Worm (Caenorhabditis elegans): Measurements from ENCODE around the gene K05F1.9.

The K05F1.9 gene

DNA sequence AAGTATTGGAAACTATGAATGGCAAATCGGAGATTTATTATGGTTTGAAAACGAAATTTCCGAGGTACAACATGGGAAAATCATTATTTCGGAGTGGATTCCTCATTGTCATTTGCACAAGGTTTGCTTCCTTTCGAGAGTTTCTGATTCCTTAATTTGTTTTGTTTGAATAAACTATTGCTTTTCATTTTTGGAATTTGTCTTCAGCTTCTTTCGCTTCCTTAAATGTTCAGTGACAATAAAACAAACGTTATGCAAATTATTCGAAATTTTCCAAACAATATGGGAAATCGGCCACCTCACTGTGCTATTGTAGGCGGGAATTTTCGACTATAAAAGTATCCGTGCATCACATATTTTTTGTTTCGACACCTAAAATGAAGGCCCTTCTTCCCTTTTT, 40.9 kb upstream of the K05F1.9 start, which contains the start of gene nep-25:
Gene nep-25, plus strand, starts transcription at position 375 of the 400 bp plus-strand sequence.
- TF ChIP-seq fkh-4 (tag; optimal IDR thresholded peaks at IDR 0.05; ENCODE audit: borderline replicate concordance) (no peak), Y116A8C.19 (tag; optimal IDR thresholded peaks at IDR 0.05; ENCODE audit: borderline replicate concordance) (no peak), nhr-237 (tag; optimal IDR thresholded peaks at IDR 0.05) (no peak), mep-1 (tag; optimal IDR thresholded peaks at IDR 0.05) (no peak), sox-4 (tag; optimal IDR thresholded peaks at IDR 0.05) (no peak)

DNA sequence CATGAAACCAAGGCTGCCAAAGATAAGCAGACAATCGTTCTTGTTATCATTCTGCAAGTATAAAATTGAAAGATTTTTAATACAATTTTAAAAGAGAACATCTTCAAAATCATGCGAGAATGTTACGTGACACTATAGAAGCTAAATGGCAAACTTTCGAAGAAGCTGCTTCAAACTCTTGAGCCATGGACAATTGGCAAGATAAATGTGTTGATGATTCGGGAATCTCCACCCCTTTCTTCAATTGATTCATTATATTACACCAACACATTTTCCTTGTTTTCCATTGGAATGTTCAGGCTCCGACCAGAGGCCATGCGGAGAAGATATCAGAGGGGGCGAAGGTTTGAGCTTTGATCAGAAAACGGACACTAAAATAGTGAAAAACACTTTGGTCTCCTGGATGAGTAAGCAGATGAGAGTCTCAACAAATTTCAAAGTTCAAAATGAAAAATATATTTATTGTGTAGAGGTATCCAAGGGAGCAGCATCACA, 40.1 kb upstream of the K05F1.9 start, which contains the start of gene lec-5:
Gene lec-5, minus strand, starts transcription at position 51 of the 495 bp plus-strand sequence.
- TF ChIP-seq egl-13 (tag; optimal IDR thresholded peaks at IDR 0.05) (no peak), zip-4 (GFP tag; optimal IDR thresholded peaks at IDR 0.05) (no peak), zag-1 (tag; optimal IDR thresholded peaks at IDR 0.05) (no peak), ceh-88 (GFP tag; IDR thresholded peaks at IDR 0.05) (no peak), jun-1 (tag; optimal IDR thresholded peaks at IDR 0.05) (no peak), swsn-7 (tag; optimal IDR thresholded peaks at IDR 0.05) (no peak), snu-23 (GFP tag; optimal IDR thresholded peaks at IDR 0.05) (peak; percentile 23), nhr-20 (tag; optimal IDR thresholded peaks at IDR 0.05) (peak; percentile 23), egl-27 (tag; optimal IDR thresholded peaks at IDR 0.05) (no peak), blmp-1 (tag; optimal IDR thresholded peaks at IDR 0.05) (no peak), aha-1 (tag; optimal IDR thresholded peaks at IDR 0.05) (no peak), lin-14 (GFP tag; optimal IDR thresholded peaks at IDR 0.05) (peak; percentile 72), ztf-4 (tag; optimal IDR thresholded peaks at IDR 0.05) (no peak), pag-3 (tag; optimal IDR thresholded peaks at IDR 0.05; ENCODE audit: borderline replicate concordance, insufficient read depth) (peak; percentile 79), ceh-90 (tag; optimal IDR thresholded peaks at IDR 0.05) (no peak), unc-130 (tag; optimal IDR thresholded peaks at IDR 0.05) (peak; percentile 63), F16B12.6 (tag; optimal IDR thresholded peaks at IDR 0.05) (no peak), nhr-12 (tag; optimal IDR thresholded peaks at IDR 0.05) (no peak), mep-1 (tag; optimal IDR thresholded peaks at IDR 0.05) (peak; percentile 2), rnt-1 (tag; optimal IDR thresholded peaks at IDR 0.05) (peak; percentile 56), ets-5 (GFP tag; IDR thresholded peaks at IDR 0.05) (no peak), lsy-2 (tag; optimal IDR thresholded peaks at IDR 0.05) (peak in 1 of 2 experiments; percentile 47), hpl-2 (GFP tag; optimal IDR thresholded peaks at IDR 0.05) (no peak), nhr-85 (tag) (no peak), nhr-71 (tag; optimal IDR thresholded peaks at IDR 0.05) (peak; percentile 60), nhr-19 (GFP tag; conservative IDR thresholded peaks at IDR 0.05) (peak; percentile 38), nhr-28 (tag; optimal IDR thresholded peaks at IDR 0.05) (no peak), sox-4 (tag; optimal IDR thresholded peaks at IDR 0.05) (no peak), ztf-11 (tag; optimal IDR thresholded peaks at IDR 0.05) (no peak), fkh-4 (tag; optimal IDR thresholded peaks at IDR 0.05; ENCODE audit: borderline replicate concordance) (no peak), dsc-1 (tag; optimal IDR thresholded peaks at IDR 0.05) (peak; percentile 56), dpl-1 (GFP tag; optimal IDR thresholded peaks at IDR 0.05) (no peak)

DNA sequence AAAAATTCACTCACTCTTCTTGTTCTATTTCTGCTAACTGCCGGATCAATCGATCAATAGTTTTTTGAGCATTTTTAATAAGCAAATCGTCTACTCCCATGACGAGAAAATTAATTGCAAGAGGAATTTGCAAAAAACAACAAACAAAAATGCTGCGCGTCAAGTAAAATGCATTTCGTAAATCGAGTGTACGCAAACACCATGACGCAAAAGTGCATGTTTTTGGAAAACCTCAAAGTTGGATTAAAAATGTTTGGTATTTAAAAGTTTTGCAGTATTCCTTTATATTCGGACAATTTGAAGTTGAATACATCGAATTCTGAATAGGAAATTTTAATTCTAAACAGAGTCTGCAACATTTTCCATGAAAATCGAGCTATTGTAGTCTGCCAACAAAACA, 38.3 kb upstream of the K05F1.9 start, which contains the start of gene ZK1248.19:
Gene ZK1248.19, minus strand, starts transcription at position 188 of the 400 bp plus-strand sequence.
- TF ChIP-seq lin-13 (GFP tag; optimal IDR thresholded peaks at IDR 0.05) = no peak
- peak; percentile 43 for TF ChIP-seq nhr-71 (tag; optimal IDR thresholded peaks at IDR 0.05)
- peak; percentile 53 to 54 for TF ChIP-seq efl-1 (optimal IDR thresholded peaks at IDR 0.05)
- TF ChIP-seq efl-1 (GFP tag; optimal IDR thresholded peaks at IDR 0.05 in 1 of 2) = peak; percentile 32 to 95
- peak; percentile 14 for TF ChIP-seq dsc-1 (tag; optimal IDR thresholded peaks at IDR 0.05)
- peak in 1 of 6 experiments; percentile 4 for TF ChIP-seq elt-3 (tag; optimal IDR thresholded peaks at IDR 0.05)
- no peak for TF ChIP-seq nhr-19 (GFP tag; conservative IDR thresholded peaks at IDR 0.05)
- TF ChIP-seq nhr-85 (tag) = peak; percentile 9
- TF ChIP-seq mep-1 (tag; optimal IDR thresholded peaks at IDR 0.05) = peak; percentile 16
- TF ChIP-seq lin-14 (GFP tag; optimal IDR thresholded peaks at IDR 0.05) = peak; percentile 13
- no peak for TF ChIP-seq Y116A8C.19 (tag; optimal IDR thresholded peaks at IDR 0.05; ENCODE audit: borderline replicate concordance)
- TF ChIP-seq elt-2 (tag; optimal IDR thresholded peaks at IDR 0.05) = no peak
- peak; percentile 15 for TF ChIP-seq xbp-1 (tag; optimal IDR thresholded peaks at IDR 0.05)
- TF ChIP-seq skn-1 (tag; optimal IDR thresholded peaks at IDR 0.05) = no peak
- peak; percentile 54 for TF ChIP-seq C16A3.4 (tag; optimal IDR thresholded peaks at IDR 0.05)
- peak; percentile 39 for TF ChIP-seq nhr-20 (tag; optimal IDR thresholded peaks at IDR 0.05)
- peak; percentile 53 for TF ChIP-seq snu-23 (GFP tag; optimal IDR thresholded peaks at IDR 0.05)
- no peak for TF ChIP-seq nhr-28 (tag; optimal IDR thresholded peaks at IDR 0.05)
- peak in 1 of 3 experiments; percentile 13 for TF ChIP-seq ceh-82 (tag; optimal IDR thresholded peaks at IDR 0.05)
- TF ChIP-seq F16B12.6 (tag; optimal IDR thresholded peaks at IDR 0.05) = peak; percentile 88
- TF ChIP-seq nhr-47 (tag; optimal IDR thresholded peaks at IDR 0.05) = peak; percentile 35
- peak; percentile 42 to 58 for TF ChIP-seq lsy-2 (tag; optimal IDR thresholded peaks at IDR 0.05)
- TF ChIP-seq dpl-1 (GFP tag; optimal IDR thresholded peaks at IDR 0.05) = peak; percentile 5 to 49 (median 31)
- no peak for TF ChIP-seq unc-86 (tag; optimal IDR thresholded peaks at IDR 0.05)
- no peak for TF ChIP-seq pag-3 (tag; optimal IDR thresholded peaks at IDR 0.05; ENCODE audit: borderline replicate concordance, insufficient read depth)
- TF ChIP-seq unc-130 (tag; optimal IDR thresholded peaks at IDR 0.05) = peak; percentile 32
- TF ChIP-seq lin-35 (GFP tag; optimal IDR thresholded peaks at IDR 0.05) = peak in 1 of 2 experiments; percentile 39
- peak; percentile 17 for TF ChIP-seq swsn-7 (tag; optimal IDR thresholded peaks at IDR 0.05)
